Worm (Caenorhabditis elegans): ENCODE data around the gene C53A3.4.

ce11 chrV:5739438-5739837, 19.2 kb downstream of the C53A3.4 start:
- no peak for TF ChIP-seq nhr-77 (tag; optimal IDR thresholded peaks at IDR 0.05)
- no peak for TF ChIP-seq ceh-28 (tag; optimal IDR thresholded peaks at IDR 0.05)
- no peak for TF ChIP-seq ZK546.5 (tag; optimal IDR thresholded peaks at IDR 0.05)
- no peak for TF ChIP-seq snpc-4 (tag; optimal IDR thresholded peaks at IDR 0.05)
- TF ChIP-seq tbx-2 (tag; optimal IDR thresholded peaks at IDR 0.05) = no peak
- TF ChIP-seq pqm-1 (tag; optimal IDR thresholded peaks at IDR 0.05) = no peak
- TF ChIP-seq nhr-237 (tag; optimal IDR thresholded peaks at IDR 0.05) = no peak
- no peak for TF ChIP-seq skn-1 (tag; optimal IDR thresholded peaks at IDR 0.05)
- no peak for TF ChIP-seq ceh-82 (tag; optimal IDR thresholded peaks at IDR 0.05)
- TF ChIP-seq unc-62 (GFP tag; optimal IDR thresholded peaks at IDR 0.05) = no peak
